Worm (Caenorhabditis elegans): ENCODE results near the gene Y9C9A.5.

ce11 chrIV:4960623-4961022, 18.8 kb downstream of the Y9C9A.5 start, which contains the start of gene str-164:
- no peak for TF ChIP-seq med-1 (GFP tag; optimal IDR thresholded peaks at IDR 0.05; ENCODE audit: insufficient read depth)
- no peak for TF ChIP-seq ztf-29 (GFP tag; IDR thresholded peaks at IDR 0.05)
- no peak for TF ChIP-seq ztf-23 (GFP tag; IDR thresholded peaks at IDR 0.05)
- no peak for TF ChIP-seq flt-1 (GFP tag; IDR thresholded peaks at IDR 0.05)
- no peak for TF ChIP-seq T22C8.4 (GFP tag; IDR thresholded peaks at IDR 0.05)
- no peak for TF ChIP-seq tab-1 (GFP tag; IDR thresholded peaks at IDR 0.05)
